Fruit fly (Drosophila melanogaster) whole organism, pupa: ENCODE results near the gene CG4957.

ENCODE experiments used
- CG17806 ChIP-seq: fragments of 200-800 bp; sonication (Bioruptor generic); optimal IDR thresholded peaks from 2 replicates; lab custom pipeline; 2018; ENCODE audit warnings: missing biosample characterization, mild to moderate bottlenecking, missing genetic modification characterization, moderate library complexity
- D1 ChIP-seq: fragments of 200-800 bp; sonication (Bioruptor generic); optimal IDR thresholded peaks from 2 replicates; lab custom pipeline; 2018; ENCODE audit warnings: missing biosample characterization, mild to moderate bottlenecking, missing genetic modification characterization, moderate library complexity

DNA sequence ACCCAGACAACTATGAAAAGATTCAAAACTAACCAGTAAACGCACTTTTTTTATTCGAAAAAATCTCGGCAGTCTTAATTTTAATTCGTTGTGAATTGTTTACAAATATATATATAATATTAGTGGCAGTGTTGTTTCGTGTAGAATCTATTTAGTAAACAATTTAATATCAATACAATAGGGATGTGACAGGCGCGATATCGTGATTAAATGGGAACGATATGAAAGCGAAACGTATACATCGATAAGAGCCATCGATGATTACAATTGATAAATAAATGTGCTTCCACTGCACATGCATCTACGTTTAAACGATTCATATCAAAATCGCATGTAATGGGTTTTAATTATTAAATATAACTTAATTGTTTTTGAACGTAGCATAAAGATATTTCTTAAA lies 8.7 kb downstream of the CG4957 start:
- no peak for TF ChIP-seq CG17806 (tag; lab: Kevin White, UChicago)
- TF ChIP-seq D1 = no peak
